Fruit fly (Drosophila melanogaster) whole organism, embryonic: ENCODE measurements around the gene GCS2alpha.
A peak's percentile ranks its signal among the peaks of the same experiment; 100 is the strongest.

ENCODE experiments used
- Bteb2 ChIP-seq: fragments of 200-800 bp; sonication (Bioruptor generic); optimal IDR thresholded peaks from 2 replicates; lab custom pipeline; 2016; ENCODE audit warnings: missing biosample characterization, missing genetic modification characterization
- CG13123 ChIP-seq: fragments of 200-800 bp; sonication (Bioruptor generic); optimal IDR thresholded peaks from 2 replicates; lab custom pipeline; 2016; ENCODE audit warnings: missing biosample characterization, missing genetic modification characterization
- CG1647 ChIP-seq: fragments of 200-800 bp; sonication (Bioruptor generic); optimal IDR thresholded peaks from 3 replicates; lab custom pipeline; 2016; ENCODE audit warnings: missing biosample characterization, missing genetic modification characterization
- CG17568 ChIP-seq: fragments of 200-800 bp; sonication (Bioruptor generic); optimal IDR thresholded peaks from 2 replicates; lab custom pipeline; 2018; ENCODE audit warnings: missing biosample characterization, mild to moderate bottlenecking, missing genetic modification characterization, moderate library complexity
- CG1792 ChIP-seq: fragments of 200-800 bp; sonication (Bioruptor generic); optimal IDR thresholded peaks from 2 replicates; lab custom pipeline; 2016; ENCODE audit warnings: missing biosample characterization, missing genetic modification characterization
- CG18599 ChIP-seq: fragments of 200-800 bp; sonication (Bioruptor generic); optimal IDR thresholded peaks from 3 replicates; lab custom pipeline; 2017; ENCODE audit warnings: missing biosample characterization, missing genetic modification characterization, mild to moderate bottlenecking, moderate library complexity, missing genetic modification reagents
- CG2199 ChIP-seq: fragments of 200-800 bp; sonication (Bioruptor generic); IDR thresholded peaks from 3 replicates; pipeline ENCODE4 v1.3.6; 2022; ENCODE audit warnings: missing biosample characterization, missing genetic modification characterization
- CG32767 ChIP-seq: fragments of 200-800 bp; sonication (Bioruptor generic); IDR thresholded peaks from 2 replicates; pipeline ENCODE4 v1.3.6; 2022; ENCODE audit warnings: missing biosample characterization, missing genetic modification characterization
- CG3838 ChIP-seq: fragments of 200-800 bp; sonication (Bioruptor generic); optimal IDR thresholded peaks from 3 replicates; lab custom pipeline; 2016; ENCODE audit warnings: missing biosample characterization, missing genetic modification characterization
- CG42726 ChIP-seq: fragments of 200-800 bp; sonication (Bioruptor generic); IDR thresholded peaks from 2 replicates; pipeline ENCODE4 v1.3.6; 2022; ENCODE audit warnings: missing biosample characterization, missing genetic modification characterization; ENCODE audit not compliant: partially characterized antibody
- CG43689 ChIP-seq: fragments of 200-800 bp; sonication (Bioruptor generic); IDR thresholded peaks from 2 replicates; pipeline ENCODE4 v1.3.6; 2022; ENCODE audit warnings: missing biosample characterization, missing genetic modification characterization
- CG4730 ChIP-seq: fragments of 200-800 bp; sonication (Bioruptor generic); IDR thresholded peaks from 2 replicates; pipeline ENCODE4 v1.3.6; 2022; ENCODE audit warnings: missing biosample characterization, missing genetic modification characterization
- CG4820 ChIP-seq: fragments of 200-800 bp; sonication (Bioruptor generic); optimal IDR thresholded peaks from 3 replicates; lab custom pipeline; 2016; ENCODE audit warnings: missing biosample characterization, missing genetic modification characterization
- CG7372 ChIP-seq: fragments of 200-800 bp; sonication (Bioruptor generic); IDR thresholded peaks from 2 replicates; pipeline ENCODE4 v1.3.6; 2022; ENCODE audit warnings: missing biosample characterization, missing genetic modification characterization
- CG7963 ChIP-seq: fragments of 200-800 bp; sonication (Bioruptor generic); IDR thresholded peaks from 3 replicates; pipeline ENCODE4 v1.3.6; 2022; ENCODE audit warnings: missing biosample characterization, missing genetic modification characterization; ENCODE audit not compliant: partially characterized antibody
- CG7987 ChIP-seq: fragments of 200-800 bp; sonication (Bioruptor generic); optimal IDR thresholded peaks from 2 replicates; lab custom pipeline; 2018; ENCODE audit warnings: missing biosample characterization, mild to moderate bottlenecking, missing genetic modification characterization, moderate library complexity
- CG8944 ChIP-seq: fragments of 200-800 bp; sonication (Bioruptor generic); optimal IDR thresholded peaks from 3 replicates; lab custom pipeline; 2016; ENCODE audit warnings: missing biosample characterization, missing genetic modification characterization
- Deaf1 ChIP-seq: fragments of 200-800 bp; optimal IDR thresholded peaks from 3 replicates; lab custom pipeline; 2019; ENCODE audit warnings: missing biosample characterization, mild to moderate bottlenecking, missing genetic modification characterization, moderate library complexity
- Dfd ChIP-seq, 2 experiments: fragments of >200 bp; optimal IDR thresholded peaks; 2 replicates each; lab custom pipeline; 2017; ENCODE audit warnings: missing biosample characterization in 2 of 2, missing genetic modification characterization in 2 of 2
- Doc3 ChIP-seq: fragments of 200-800 bp; sonication (Bioruptor generic); IDR thresholded peaks from 3 replicates; pipeline ENCODE4 v1.3.6; 2022; ENCODE audit warnings: missing biosample characterization, missing genetic modification characterization; ENCODE audit not compliant: partially characterized antibody
- E2f1 ChIP-seq: fragments of 200-800 bp; sonication (Bioruptor generic); IDR thresholded peaks from 2 replicates; pipeline ENCODE4 v1.3.6; 2022; ENCODE audit warnings: missing biosample characterization, missing genetic modification characterization
- HLH4C ChIP-seq: fragments of 200-800 bp; sonication (Bioruptor generic); IDR thresholded peaks from 3 replicates; pipeline ENCODE4 v1.3.6; 2022; ENCODE audit warnings: missing biosample characterization, missing genetic modification characterization; ENCODE audit not compliant: partially characterized antibody
- Hr3 ChIP-seq: fragments of 200-800 bp; sonication (Bioruptor generic); optimal IDR thresholded peaks from 3 replicates; lab custom pipeline; 2016; ENCODE audit warnings: missing biosample characterization, missing genetic modification characterization
- NfI ChIP-seq: fragments of 200-800 bp; sonication (Bioruptor generic); optimal IDR thresholded peaks from 3 replicates; lab custom pipeline; 2018; ENCODE audit warnings: missing biosample characterization, mild to moderate bottlenecking, missing genetic modification characterization, moderate library complexity
- amos ChIP-seq: fragments of 200-800 bp; sonication (Bioruptor generic); IDR thresholded peaks from 2 replicates; pipeline ENCODE4 v1.3.6; 2022; ENCODE audit warnings: missing biosample characterization, missing genetic modification characterization; ENCODE audit not compliant: partially characterized antibody
- btn ChIP-seq: fragments of 200-800 bp; sonication (Bioruptor generic); optimal IDR thresholded peaks from 2 replicates; lab custom pipeline; 2016; ENCODE audit warnings: missing biosample characterization, missing genetic modification characterization
- cato ChIP-seq: fragments of 200-800 bp; sonication (Bioruptor generic); optimal IDR thresholded peaks from 2 replicates; lab custom pipeline; 2016; ENCODE audit warnings: missing biosample characterization, missing genetic modification characterization, borderline replicate concordance
- crol ChIP-seq: fragments of 200-800 bp; sonication (Bioruptor generic); IDR thresholded peaks from 2 replicates; pipeline ENCODE4 v1.3.6; 2022; ENCODE audit warnings: missing biosample characterization, missing genetic modification characterization
- cwo ChIP-seq: fragments of 200-800 bp; sonication (Bioruptor generic); optimal IDR thresholded peaks from 3 replicates; lab custom pipeline; 2017; ENCODE audit warnings: missing biosample characterization, missing genetic modification characterization, mild to moderate bottlenecking, moderate library complexity, missing genetic modification reagents
- dan ChIP-seq: fragments of 200-800 bp; sonication (Bioruptor generic); IDR thresholded peaks from 2 replicates; pipeline ENCODE4 v1.3.6; 2022; ENCODE audit warnings: missing biosample characterization, missing genetic modification characterization
- eve ChIP-seq, 2 experiments: fragments of >200 bp; optimal IDR thresholded peaks; 2 replicates each; lab custom pipeline; 2017; ENCODE audit warnings: missing biosample characterization in 2 of 2, missing genetic modification characterization in 2 of 2
- fd102C ChIP-seq: fragments of 200-800 bp; sonication (Bioruptor generic); optimal IDR thresholded peaks from 2 replicates; lab custom pipeline; 2018; ENCODE audit warnings: missing biosample characterization, mild to moderate bottlenecking, missing genetic modification characterization, moderate library complexity
- fd3F ChIP-seq: fragments of 200-800 bp; sonication (Bioruptor generic); optimal IDR thresholded peaks from 2 replicates; lab custom pipeline; 2018; ENCODE audit warnings: missing biosample characterization, mild to moderate bottlenecking, missing genetic modification characterization, moderate library complexity
- ftz-f1 ChIP-seq: fragments of 200-800 bp; sonication (Bioruptor generic); optimal IDR thresholded peaks from 2 replicates; lab custom pipeline; 2016; ENCODE audit warnings: missing biosample characterization, missing genetic modification characterization
- gfzf ChIP-seq: fragments of 200-800 bp; sonication (Bioruptor generic); optimal IDR thresholded peaks from 2 replicates; lab custom pipeline; 2016; ENCODE audit warnings: missing biosample characterization, mild to moderate bottlenecking, missing genetic modification characterization, moderate library complexity
- grau ChIP-seq: fragments of 200-800 bp; optimal IDR thresholded peaks from 3 replicates; lab custom pipeline; 2019; ENCODE audit warnings: missing biosample characterization, mild to moderate bottlenecking, missing genetic modification characterization, moderate library complexity
- grn ChIP-seq: fragments of 200-800 bp; sonication (Bioruptor generic); optimal IDR thresholded peaks from 3 replicates; lab custom pipeline; 2017; ENCODE audit warnings: missing biosample characterization, missing genetic modification characterization
- gsb ChIP-seq: fragments of 200-800 bp; sonication (Bioruptor generic); IDR thresholded peaks from 2 replicates; pipeline ENCODE4 v1.3.6; 2022; ENCODE audit warnings: missing biosample characterization, missing genetic modification characterization
- ind ChIP-seq: fragments of 200-800 bp; sonication (Bioruptor generic); optimal IDR thresholded peaks from 3 replicates; lab custom pipeline; 2016; ENCODE audit warnings: missing biosample characterization, missing genetic modification characterization
- jumu ChIP-seq: fragments of 200-800 bp; sonication (Bioruptor generic); optimal IDR thresholded peaks from 3 replicates; lab custom pipeline; 2016; ENCODE audit warnings: missing biosample characterization, missing genetic modification characterization
- lov ChIP-seq, 2 experiments: fragments of 200-800 bp in 1 of 2; fragments of >200 bp in 1 of 2; sonication (Bioruptor generic) in 1 of 2; IDR thresholded peaks in 1 of 2; optimal IDR thresholded peaks in 1 of 2; 2 replicates in 1 of 2; 3 replicates in 1 of 2; pipeline versions ENCODE4 v1.3.6 to Lab custom; 2017 to 2022; ENCODE audit warnings: missing biosample characterization in 1 of 2, missing genetic modification characterization in 1 of 2
- luna ChIP-seq: fragments of 200-800 bp; sonication (Bioruptor generic); optimal IDR thresholded peaks from 2 replicates; lab custom pipeline; 2016; ENCODE audit warnings: missing biosample characterization, missing genetic modification characterization
- mld ChIP-seq: fragments of 200-800 bp; sonication (Bioruptor generic); IDR thresholded peaks from 3 replicates; pipeline ENCODE4 v1.3.6; 2022; ENCODE audit warnings: missing biosample characterization, missing genetic modification characterization; ENCODE audit not compliant: partially characterized antibody
- nau ChIP-seq: fragments of 200-800 bp; sonication (Bioruptor generic); optimal IDR thresholded peaks from 3 replicates; lab custom pipeline; 2017; ENCODE audit warnings: missing biosample characterization, mild to moderate bottlenecking, missing genetic modification characterization, missing genetic modification reagents
- sens ChIP-seq: fragments of 200-800 bp; sonication (Bioruptor generic); peaks from one replicate; lab custom pipeline; 2016; ENCODE audit warnings: missing biosample characterization, missing genetic modification characterization
- sima ChIP-seq: fragments of 200-800 bp; sonication (Bioruptor generic); optimal IDR thresholded peaks from 2 replicates; lab custom pipeline; 2016; ENCODE audit warnings: missing biosample characterization, missing genetic modification characterization
- tup ChIP-seq: fragments of 200-800 bp; sonication (Bioruptor generic); optimal IDR thresholded peaks from 2 replicates; lab custom pipeline; 2016; ENCODE audit warnings: missing biosample characterization, mild to moderate bottlenecking, missing genetic modification characterization, moderate library complexity
- twi ChIP-seq: fragments of 200-800 bp; optimal IDR thresholded peaks from 2 replicates; lab custom pipeline; 2019; ENCODE audit warnings: missing biosample characterization, mild to moderate bottlenecking, missing genetic modification characterization, moderate library complexity
- usp ChIP-seq: fragments of >200 bp; optimal IDR thresholded peaks from 2 replicates; lab custom pipeline; 2017; ENCODE audit warnings: missing biosample characterization, missing genetic modification characterization
- vfl ChIP-seq: fragments of 200-800 bp; sonication (Bioruptor generic); optimal IDR thresholded peaks from 2 replicates; lab custom pipeline; 2016; ENCODE audit warnings: missing biosample characterization, missing genetic modification characterization
- zf30C ChIP-seq: fragments of 200-800 bp; sonication (Bioruptor generic); optimal IDR thresholded peaks from 3 replicates; lab custom pipeline; 2018; ENCODE audit warnings: missing biosample characterization, mild to moderate bottlenecking, missing genetic modification characterization

GCS2alpha gene

DNA sequence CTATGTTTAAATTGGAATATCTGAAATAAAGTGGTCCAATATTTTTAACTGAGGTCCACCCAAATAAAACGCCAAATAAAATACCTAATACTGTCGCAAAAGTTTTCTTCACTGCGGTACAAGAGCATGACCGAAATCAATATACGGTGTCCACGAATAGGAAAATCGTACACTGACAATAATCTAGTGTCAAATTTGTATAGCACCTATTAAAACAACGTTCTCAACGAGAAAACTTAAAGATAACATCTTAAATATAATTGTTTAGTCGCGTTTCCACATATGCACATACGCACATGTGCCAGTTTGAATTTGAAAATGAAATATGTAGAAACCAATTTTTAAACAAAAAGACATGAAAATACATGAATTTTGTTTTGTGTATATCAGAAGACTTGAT is 26.4 kb upstream of the GCS2alpha start (continued):
- TF ChIP-seq dan (GFP tag; lab: Robert Waterston, UW) = no peak
- TF ChIP-seq Dfd (GFP tag; optimal IDR thresholded peaks at IDR 0.05; lab: Kevin White, UChicago) = no peak
- peak; percentile 26 for TF ChIP-seq jumu
- no peak for TF ChIP-seq CG4730 (GFP tag; lab: Robert Waterston, UW)
- TF ChIP-seq CG3838 = peak; percentile 29
- peak; percentile 55 for TF ChIP-seq btn (GFP tag; lab: Kevin White, UChicago)
- peak; percentile 20 for TF ChIP-seq fd3F (GFP tag; lab: Kevin White, UChicago)
- TF ChIP-seq fd102C = no peak
- TF ChIP-seq CG43689 (GFP tag; lab: Robert Waterston, UW) = no peak
- no peak for TF ChIP-seq amos
- TF ChIP-seq gfzf (GFP tag; lab: Kevin White, UChicago) = peak; percentile 33
- TF ChIP-seq tup (GFP tag; lab: Kevin White, UChicago) = no peak
- no peak for TF ChIP-seq mld (GFP tag; lab: Robert Waterston, UW)
- 0 out of 3 replicates have a peak, but pooled peaks have one; percentile 58 for TF ChIP-seq CG2199 (GFP tag; lab: Robert Waterston, UW)
- no peak for TF ChIP-seq CG32767 (GFP tag; lab: Robert Waterston, UW)
- TF ChIP-seq zf30C (GFP tag; lab: Kevin White, UChicago) = peak; percentile 93
- no peak for TF ChIP-seq Deaf1 (tag; lab: Kevin White, UChicago)
- no peak for TF ChIP-seq vfl (GFP tag; lab: Kevin White, UChicago)
- no peak for TF ChIP-seq CG13123 (GFP tag; lab: Kevin White, UChicago)
- no peak for TF ChIP-seq gsb (GFP tag; lab: Robert Waterston, UW)
- TF ChIP-seq CG18599 (GFP tag; lab: Kevin White, UChicago) = no peak
- peak; percentile 94 for TF ChIP-seq sens (GFP tag; lab: Kevin White, UChicago)
- TF ChIP-seq grn = no peak
- peak; percentile 61 for TF ChIP-seq CG8944 (GFP tag; lab: Kevin White, UChicago)
- TF ChIP-seq HLH4C (GFP tag; lab: Robert Waterston, UW) = no peak
- no peak for TF ChIP-seq ftz-f1 (GFP tag; lab: Kevin White, UChicago)
- TF ChIP-seq E2f1 (GFP tag; lab: Robert Waterston, UW) = no peak; the same call in 1 of the 2 replicates
- peak; percentile 67 for TF ChIP-seq twi (tag; lab: Kevin White, UChicago)
- peak in 1 of 2 experiments; percentile 85 for TF ChIP-seq eve (GFP tag; optimal IDR thresholded peaks at IDR 0.05; lab: Kevin White, UChicago)
- no peak for TF ChIP-seq Doc3
- peak; percentile 55 for TF ChIP-seq CG17568 (GFP tag; lab: Kevin White, UChicago)
- no peak for TF ChIP-seq usp (GFP tag; lab: Kevin White, UChicago)
- TF ChIP-seq CG7963 = no peak
- no peak for TF ChIP-seq CG7372
- TF ChIP-seq CG4820 (GFP tag; lab: Kevin White, UChicago) = peak; percentile 74
- TF ChIP-seq grau (tag; lab: Kevin White, UChicago) = peak; percentile 76
- TF ChIP-seq CG1647 (GFP tag; lab: Kevin White, UChicago) = no peak
- no peak for TF ChIP-seq CG7987 (GFP tag; lab: Kevin White, UChicago)
- TF ChIP-seq cato (GFP tag; lab: Kevin White, UChicago) = peak; percentile 33
- no peak for TF ChIP-seq crol (GFP tag; lab: Robert Waterston, UW)
- no peak for TF ChIP-seq CG42726 (GFP tag; lab: Robert Waterston, UW)
- TF ChIP-seq lov (optimal IDR thresholded peaks at IDR 0.05; lab: Kevin White, UChicago) = no peak
- TF ChIP-seq lov (GFP tag; IDR thresholded peaks at IDR 0.05; lab: Robert Waterston, UW) = no peak
- TF ChIP-seq ind = peak; percentile 62
- no peak for TF ChIP-seq sima (GFP tag; lab: Kevin White, UChicago)
- TF ChIP-seq Bteb2 (GFP tag; lab: Kevin White, UChicago) = no peak
- TF ChIP-seq cwo = peak; percentile 28
- peak; percentile 54 for TF ChIP-seq nau (GFP tag; lab: Kevin White, UChicago)
- TF ChIP-seq CG1792 (GFP tag; lab: Kevin White, UChicago) = no peak
- no peak for TF ChIP-seq luna (GFP tag; lab: Kevin White, UChicago)
- TF ChIP-seq NfI = peak; percentile 67
- peak; percentile 63 for TF ChIP-seq Hr3 (GFP tag; lab: Kevin White, UChicago)
